Fruit fly (Drosophila melanogaster): ENCODE results near the gene dpr16.

The dpr16 gene

DNA sequence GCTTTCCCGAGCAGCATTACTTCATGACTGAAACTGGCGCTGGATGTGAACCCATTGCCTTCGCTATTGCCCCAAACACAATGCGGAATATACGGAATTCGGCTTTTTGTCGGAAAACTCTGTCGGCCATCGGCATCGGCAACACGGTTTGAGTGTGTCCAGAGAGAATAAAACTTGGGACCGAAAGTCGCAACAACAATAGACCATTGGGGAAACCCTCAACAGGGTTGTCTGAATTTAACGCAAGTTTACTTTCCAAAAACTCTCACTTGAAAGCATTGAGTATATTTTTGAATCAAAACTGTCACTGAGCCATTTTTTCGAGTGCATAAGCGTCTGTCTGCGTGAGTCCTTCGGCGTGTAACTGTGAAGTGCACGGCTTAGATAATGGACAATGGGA is 47.6 kb downstream of the dpr16 start (continued):
- TF ChIP-seq Oli (tag; optimal IDR thresholded peaks at IDR 0.05) (peak; percentile 36), Dfd (GFP tag; optimal IDR thresholded peaks at IDR 0.05) (no peak), CG10147 (GFP tag; optimal IDR thresholded peaks at IDR 0.05) (peak; percentile 59), rib (GFP tag; IDR thresholded peaks at IDR 0.05) (0 out of 2 replicates have a peak, but pooled peaks have one; percentile 49), pnt (GFP tag; optimal IDR thresholded peaks at IDR 0.05) (peak; percentile 41), corto (GFP tag; optimal IDR thresholded peaks at IDR 0.05) (no peak), caup (GFP tag; optimal IDR thresholded peaks at IDR 0.05; ENCODE audit: severe bottlenecking) (peak; percentile 68), CG8765 (GFP tag; IDR thresholded peaks at IDR 0.05) (no peak), GATAe (GFP tag; conservative IDR thresholded peaks at IDR 0.05) (no peak), CG11695 (GFP tag; IDR thresholded peaks at IDR 0.05) (peak; percentile 64; the same call in 1 of the 3 replicates), D (optimal IDR thresholded peaks at IDR 0.05) (no peak), D (GFP tag; optimal IDR thresholded peaks at IDR 0.05) (no peak), CG18599 (GFP tag; optimal IDR thresholded peaks at IDR 0.05) (peak; percentile 93), H15 (GFP tag; IDR thresholded peaks at IDR 0.05) (0 out of 3 replicates have a peak, but pooled peaks have one; percentile 46), NC2α (GFP tag; optimal IDR thresholded peaks at IDR 0.05) (no peak), CG18011 (GFP tag; optimal IDR thresholded peaks at IDR 0.05) (peak; percentile 18), CG10209 (GFP tag; optimal IDR thresholded peaks at IDR 0.05) (peak; percentile 57), NFAT (GFP tag; IDR thresholded peaks at IDR 0.05) (0 out of 2 replicates have a peak, but pooled peaks have one; percentile 26), hth (optimal IDR thresholded peaks at IDR 0.05) (no peak), Dek (tag; optimal IDR thresholded peaks at IDR 0.05) (peak; percentile 72), pb (GFP tag; optimal IDR thresholded peaks at IDR 0.05) (no peak), CG1647 (GFP tag; optimal IDR thresholded peaks at IDR 0.05) (peak; percentile 34), Neu2 (GFP tag; optimal IDR thresholded peaks at IDR 0.05; ENCODE audit: borderline replicate concordance) (no peak), ara (GFP tag; IDR thresholded peaks at IDR 0.05) (no peak), CG12299 (tag; optimal IDR thresholded peaks at IDR 0.05) (peak; percentile 18), dmrt11E (tag; optimal IDR thresholded peaks at IDR 0.05) (no peak), Hsf (GFP tag; optimal IDR thresholded peaks at IDR 0.05) (peak; percentile 40), CG11093 (GFP tag; IDR thresholded peaks at IDR 0.05) (no peak), ems (GFP tag; optimal IDR thresholded peaks at IDR 0.05) (peak; percentile 42), disco-r (GFP tag; optimal IDR thresholded peaks at IDR 0.05) (no peak), cwo (GFP tag; optimal IDR thresholded peaks at IDR 0.05) (peak; percentile 68), z (GFP tag; IDR thresholded peaks at IDR 0.05) (no peak), CG1832 (GFP tag; optimal IDR thresholded peaks at IDR 0.05) (no peak), crp (GFP tag; optimal IDR thresholded peaks at IDR 0.05) (no peak), gsb-n (tag; optimal IDR thresholded peaks at IDR 0.05) (no peak), knrl (GFP tag; IDR thresholded peaks at IDR 0.05; ENCODE audit: partially characterized antibody) (no peak), CG7271 (tag; optimal IDR thresholded peaks at IDR 0.05) (no peak), kah (GFP tag; optimal IDR thresholded peaks at IDR 0.05) (no peak), ssp (GFP tag; IDR thresholded peaks at IDR 0.05) (no peak), CG4820 (GFP tag; optimal IDR thresholded peaks at IDR 0.05) (no peak), pros (GFP tag; optimal IDR thresholded peaks at IDR 0.05) (no peak), toy (GFP tag; IDR thresholded peaks at IDR 0.05) (no peak), Hr39 (optimal IDR thresholded peaks at IDR 0.05) (no peak), zfh2 (GFP tag; optimal IDR thresholded peaks at IDR 0.05) (peak; percentile 65), Lhr (GFP tag; optimal IDR thresholded peaks at IDR 0.05) (no peak), Hand (GFP tag; optimal IDR thresholded peaks at IDR 0.05) (peak; percentile 69), CG4854 (GFP tag; optimal IDR thresholded peaks at IDR 0.05) (no peak), CG14050 (GFP tag; IDR thresholded peaks at IDR 0.05) (no peak), Tbp (GFP tag; optimal IDR thresholded peaks at IDR 0.05) (no peak), croc (GFP tag; conservative IDR thresholded peaks at IDR 0.05) (no peak), fd102C (GFP tag; optimal IDR thresholded peaks at IDR 0.05) (no peak), CG10543 (GFP tag; optimal IDR thresholded peaks at IDR 0.05) (peak; percentile 41)

Measured in whole organism, embryonic.